Fruit fly (Drosophila melanogaster) whole organism, embryonic: ENCODE results near the gene Ccp84Aa.
A peak's percentile ranks its signal among the peaks of the same experiment; 100 is the strongest.

Experiments used
- B-H1 ChIP-seq: fragments of 200-800 bp; sonication (Bioruptor generic); IDR thresholded peaks from 3 replicates; pipeline ENCODE4 v1.3.6; 2022; ENCODE audit warnings: missing biosample characterization, missing genetic modification characterization
- CG1024 ChIP-seq: fragments of 200-800 bp; sonication (Bioruptor generic); IDR thresholded peaks from 2 replicates; pipeline ENCODE4 v1.3.6; 2022; ENCODE audit warnings: missing biosample characterization, missing genetic modification characterization
- CG10267 ChIP-seq: fragments of 200-800 bp; sonication (Bioruptor generic); optimal IDR thresholded peaks from 2 replicates; lab custom pipeline; 2018; ENCODE audit warnings: missing biosample characterization, mild to moderate bottlenecking, missing genetic modification characterization, moderate library complexity
- CG10431 ChIP-seq: fragments of 200-800 bp; sonication (Bioruptor generic); optimal IDR thresholded peaks from 3 replicates; lab custom pipeline; 2018; ENCODE audit warnings: missing biosample characterization, mild to moderate bottlenecking, missing genetic modification characterization
- CG10543 ChIP-seq: fragments of 200-800 bp; sonication (Bioruptor generic); optimal IDR thresholded peaks from 3 replicates; lab custom pipeline; 2017; ENCODE audit warnings: missing biosample characterization, mild to moderate bottlenecking, missing genetic modification characterization, moderate library complexity
- CG12769 ChIP-seq: fragments of 200-800 bp; sonication (Bioruptor generic); optimal IDR thresholded peaks from 2 replicates; lab custom pipeline; 2019; ENCODE audit warnings: missing biosample characterization, mild to moderate bottlenecking, missing genetic modification characterization, moderate library complexity
- CG13123 ChIP-seq: fragments of 200-800 bp; sonication (Bioruptor generic); optimal IDR thresholded peaks from 2 replicates; lab custom pipeline; 2016; ENCODE audit warnings: missing biosample characterization, missing genetic modification characterization
- CG16813 ChIP-seq: fragments of 200-800 bp; sonication (Bioruptor generic); IDR thresholded peaks from 3 replicates; pipeline ENCODE4 v1.3.6; 2022; ENCODE audit warnings: missing biosample characterization, missing genetic modification characterization; ENCODE audit not compliant: partially characterized antibody
- CG17186 ChIP-seq: fragments of 200-800 bp; sonication (Bioruptor generic); optimal IDR thresholded peaks from 3 replicates; lab custom pipeline; 2017; ENCODE audit warnings: missing biosample characterization, missing genetic modification reagents, missing genetic modification characterization
- CG2889 ChIP-seq: fragments of 200-800 bp; sonication (Bioruptor generic); IDR thresholded peaks from 3 replicates; pipeline ENCODE4 v1.3.6; 2022; ENCODE audit warnings: missing biosample characterization, missing genetic modification characterization
- CG30403 ChIP-seq: fragments of 200-800 bp; sonication (Bioruptor generic); optimal IDR thresholded peaks from 3 replicates; lab custom pipeline; 2016; ENCODE audit warnings: missing biosample characterization, missing genetic modification characterization
- CG6689 ChIP-seq: fragments of 200-800 bp; sonication (Bioruptor generic); IDR thresholded peaks from 2 replicates; pipeline ENCODE4 v1.3.6; 2022; ENCODE audit warnings: missing biosample characterization, missing genetic modification characterization
- CG9215 ChIP-seq: fragments of 200-800 bp; sonication (Bioruptor generic); IDR thresholded peaks from 2 replicates; pipeline ENCODE4 v1.3.6; 2022; ENCODE audit warnings: missing biosample characterization, missing genetic modification characterization
- CG9609 ChIP-seq: fragments of 200-800 bp; sonication (Bioruptor generic); optimal IDR thresholded peaks from 3 replicates; lab custom pipeline; 2016; ENCODE audit warnings: missing biosample characterization, missing genetic modification characterization
- CG9932 ChIP-seq: fragments of 200-800 bp; sonication (Bioruptor generic); IDR thresholded peaks from 2 replicates; pipeline ENCODE4 v1.3.6; 2022; ENCODE audit warnings: missing biosample characterization, missing genetic modification characterization
- CkIIα-i1 ChIP-seq: fragments of 200-800 bp; sonication (Bioruptor generic); IDR thresholded peaks from 2 replicates; pipeline ENCODE4 v1.3.6; 2022; ENCODE audit warnings: missing biosample characterization, missing genetic modification characterization
- D19B ChIP-seq: fragments of 200-800 bp; sonication (Bioruptor generic); optimal IDR thresholded peaks from 2 replicates; lab custom pipeline; 2017; ENCODE audit warnings: missing biosample characterization, mild to moderate bottlenecking, missing genetic modification characterization
- Dbx ChIP-seq: fragments of 200-800 bp; sonication (Bioruptor generic); IDR thresholded peaks from 3 replicates; pipeline ENCODE4 v1.3.6; 2022; ENCODE audit warnings: missing biosample characterization, missing genetic modification characterization
- Deaf1 ChIP-seq: fragments of 200-800 bp; optimal IDR thresholded peaks from 3 replicates; lab custom pipeline; 2019; ENCODE audit warnings: missing biosample characterization, mild to moderate bottlenecking, missing genetic modification characterization, moderate library complexity
- Dp ChIP-seq: fragments of 200-800 bp; sonication (Bioruptor generic); optimal IDR thresholded peaks from 2 replicates; lab custom pipeline; 2018; ENCODE audit warnings: missing biosample characterization, mild to moderate bottlenecking, missing genetic modification characterization, moderate library complexity
- Dref ChIP-seq: fragments of 200-800 bp; sonication (Bioruptor generic); IDR thresholded peaks from 2 replicates; pipeline ENCODE4 v1.3.6; 2022; ENCODE audit warnings: missing biosample characterization, missing genetic modification characterization
- E2f2 ChIP-seq: fragments of 200-800 bp; sonication (Bioruptor generic); IDR thresholded peaks from 2 replicates; pipeline ENCODE4 v1.3.6; 2022; ENCODE audit warnings: missing biosample characterization, missing genetic modification characterization
- Fer2 ChIP-seq: fragments of 200-800 bp; sonication (Bioruptor generic); optimal IDR thresholded peaks from 2 replicates; lab custom pipeline; 2018; ENCODE audit warnings: missing biosample characterization, mild to moderate bottlenecking, missing genetic modification characterization, moderate library complexity
- H2.0 ChIP-seq: fragments of 200-800 bp; sonication (Bioruptor generic); IDR thresholded peaks from 2 replicates; pipeline ENCODE4 v1.3.6; 2022; ENCODE audit warnings: missing biosample characterization, missing genetic modification characterization
- HLHmδ ChIP-seq: fragments of 200-800 bp; sonication (Bioruptor generic); optimal IDR thresholded peaks from 2 replicates; lab custom pipeline; 2018; ENCODE audit warnings: missing biosample characterization, mild to moderate bottlenecking, missing genetic modification characterization, moderate library complexity
- HmgZ ChIP-seq: fragments of 200-800 bp; sonication (Bioruptor generic); optimal IDR thresholded peaks from 2 replicates; lab custom pipeline; 2018; ENCODE audit warnings: missing biosample characterization, mild to moderate bottlenecking, missing genetic modification characterization
- MTF-1 ChIP-seq: fragments of 200-800 bp; sonication (Bioruptor generic); optimal IDR thresholded peaks from 2 replicates; lab custom pipeline; 2018; ENCODE audit warnings: missing biosample characterization, mild to moderate bottlenecking, missing genetic modification characterization, borderline replicate concordance
- Max ChIP-seq: fragments of 200-800 bp; sonication (Bioruptor generic); optimal IDR thresholded peaks from 2 replicates; lab custom pipeline; 2016; ENCODE audit warnings: missing biosample characterization, mild to moderate bottlenecking, missing genetic modification characterization
- Meics ChIP-seq: fragments of 200-800 bp; sonication (Bioruptor generic); optimal IDR thresholded peaks from 2 replicates; lab custom pipeline; 2017; ENCODE audit warnings: missing biosample characterization, mild to moderate bottlenecking, missing genetic modification characterization
- Ptx1 ChIP-seq: fragments of 200-800 bp; sonication (Bioruptor generic); IDR thresholded peaks from 2 replicates; pipeline ENCODE4 v1.3.6; 2022; ENCODE audit warnings: missing biosample characterization, missing genetic modification characterization
- Xbp1 ChIP-seq: fragments of 200-800 bp; sonication (Bioruptor generic); optimal IDR thresholded peaks from 3 replicates; lab custom pipeline; 2016; ENCODE audit warnings: missing biosample characterization, mild to moderate bottlenecking, missing genetic modification characterization
- aop ChIP-seq: fragments of 200-800 bp; sonication (Bioruptor generic); IDR thresholded peaks from 2 replicates; pipeline ENCODE4 v1.3.6; 2022; ENCODE audit warnings: missing biosample characterization, missing genetic modification characterization
- ase ChIP-seq: fragments of 200-800 bp; sonication (Bioruptor generic); IDR thresholded peaks from 3 replicates; pipeline ENCODE4 v1.3.6; 2022; ENCODE audit warnings: missing biosample characterization, missing genetic modification characterization
- az2 ChIP-seq: fragments of 200-800 bp; sonication (Bioruptor generic); optimal IDR thresholded peaks from 3 replicates; lab custom pipeline; 2016; ENCODE audit warnings: missing biosample characterization, missing genetic modification characterization
- bbx ChIP-seq: fragments of 200-800 bp; sonication (Bioruptor generic); IDR thresholded peaks from 2 replicates; pipeline ENCODE4 v1.3.6; 2022; ENCODE audit warnings: missing biosample characterization, missing genetic modification characterization; ENCODE audit not compliant: partially characterized antibody
- dmrt11E ChIP-seq: fragments of 200-800 bp; sonication (Bioruptor generic); optimal IDR thresholded peaks from 3 replicates; lab custom pipeline; 2018; ENCODE audit warnings: missing biosample characterization, mild to moderate bottlenecking, missing genetic modification characterization, moderate library complexity
- dmrt99B ChIP-seq: fragments of 200-800 bp; sonication (Bioruptor generic); optimal IDR thresholded peaks from 2 replicates; lab custom pipeline; 2018; ENCODE audit warnings: missing biosample characterization, mild to moderate bottlenecking, missing genetic modification characterization, moderate library complexity
- dysf ChIP-seq: fragments of 200-800 bp; sonication (Bioruptor generic); IDR thresholded peaks from 3 replicates; pipeline ENCODE4 v1.3.6; 2022; ENCODE audit warnings: missing biosample characterization, missing genetic modification characterization
- en ChIP-seq: fragments of 200-800 bp; sonication (Bioruptor generic); optimal IDR thresholded peaks from 2 replicates; lab custom pipeline; 2016; ENCODE audit warnings: missing biosample characterization, missing genetic modification characterization
- exex ChIP-seq: fragments of 200-800 bp; sonication (Bioruptor generic); optimal IDR thresholded peaks from 4 replicates; lab custom pipeline; 2018; ENCODE audit warnings: missing biosample characterization, mild to moderate bottlenecking, missing genetic modification characterization, moderate library complexity
- gcm2 ChIP-seq: fragments of 200-800 bp; sonication (Bioruptor generic); optimal IDR thresholded peaks from 2 replicates; lab custom pipeline; 2016; ENCODE audit warnings: missing biosample characterization, missing genetic modification characterization
- gfzf ChIP-seq: fragments of 200-800 bp; sonication (Bioruptor generic); optimal IDR thresholded peaks from 2 replicates; lab custom pipeline; 2016; ENCODE audit warnings: missing biosample characterization, mild to moderate bottlenecking, missing genetic modification characterization, moderate library complexity
- lola ChIP-seq, 3 experiments: fragments of >200 bp in 2 of 3; fragments of 200-800 bp in 1 of 3; sonication (Bioruptor generic) in 1 of 3; optimal IDR thresholded peaks; 2 replicates each; lab custom pipeline; 2017 to 2019; ENCODE audit warnings: missing biosample characterization in 3 of 3, missing genetic modification characterization in 3 of 3, mild to moderate bottlenecking in 1 of 3, moderate library complexity in 1 of 3
- nmo ChIP-seq: fragments of 200-800 bp; sonication (Bioruptor generic); optimal IDR thresholded peaks from 2 replicates; lab custom pipeline; 2018; ENCODE audit warnings: missing biosample characterization, mild to moderate bottlenecking, missing genetic modification characterization, moderate library complexity
- onecut ChIP-seq: fragments of 200-800 bp; sonication (Bioruptor generic); IDR thresholded peaks from 2 replicates; pipeline ENCODE4 v1.3.6; 2022; ENCODE audit warnings: missing biosample characterization, missing genetic modification characterization
- pb ChIP-seq: fragments of 200-800 bp; sonication (Bioruptor generic); optimal IDR thresholded peaks from 3 replicates; lab custom pipeline; 2016; ENCODE audit warnings: missing biosample characterization, missing genetic modification characterization
- sr ChIP-seq: fragments of 200-800 bp; sonication (Bioruptor generic); IDR thresholded peaks from 3 replicates; pipeline ENCODE4 v1.3.6; 2022; ENCODE audit warnings: missing biosample characterization, missing genetic modification characterization

Gene Ccp84Aa

dm6 chr3R:6657278-6658246 is 46.3 kb upstream of the Ccp84Aa start, which contains the start of the genes CG1307 and twr (continued):
- 0 out of 2 replicates have a peak, but pooled peaks have one; percentile 9 for TF ChIP-seq bbx (GFP tag; lab: Robert Waterston, UW)
- peak; percentile 26 for TF ChIP-seq D19B
- no peak for TF ChIP-seq CG13123 (GFP tag; lab: Kevin White, UChicago)
- peak; percentile 6 for TF ChIP-seq az2
- TF ChIP-seq gcm2 (GFP tag; lab: Kevin White, UChicago) = no peak
- TF ChIP-seq CG9932 (GFP tag; lab: Robert Waterston, UW) = peak; percentile 61
- TF ChIP-seq ase = no peak
- TF ChIP-seq Deaf1 = peak; percentile 78
- peak; percentile 22 for TF ChIP-seq Max (GFP tag; lab: Kevin White, UChicago)
- no peak for TF ChIP-seq sr (GFP tag; lab: Robert Waterston, UW)
- no peak for TF ChIP-seq dmrt99B (tag; lab: Kevin White, UChicago)
- 0 out of 2 replicates have a peak, but pooled peaks have one; percentile 12 for TF ChIP-seq H2.0 (GFP tag; lab: Robert Waterston, UW)
- TF ChIP-seq Meics (GFP tag; lab: Kevin White, UChicago) = peak; percentile 43
- TF ChIP-seq CG16813 (GFP tag; lab: Robert Waterston, UW) = no peak; the same call in 2 of the 3 replicates
- TF ChIP-seq CG10431 (GFP tag; lab: Kevin White, UChicago) = peak; percentile 37
- peak; percentile 60 for TF ChIP-seq Dref (GFP tag; lab: Robert Waterston, UW)
- peak; percentile 50 for TF ChIP-seq Fer2 (tag; lab: Kevin White, UChicago)
- TF ChIP-seq Dbx (GFP tag; lab: Robert Waterston, UW) = 0 out of 3 replicates have a peak, but pooled peaks have one; percentile 43
- 0 out of 3 replicates have a peak, but pooled peaks have one; percentile 32 for TF ChIP-seq CG2889 (GFP tag; lab: Robert Waterston, UW)
- TF ChIP-seq MTF-1 (GFP tag; lab: Kevin White, UChicago) = peak; percentile 18
- TF ChIP-seq CG10267 (tag; lab: Kevin White, UChicago) = peak; percentile 55
- peak; percentile 18; the same call in 1 of the 2 replicates for TF ChIP-seq CG9215 (GFP tag; lab: Robert Waterston, UW)
- TF ChIP-seq CG6689 (GFP tag; lab: Robert Waterston, UW) = peak; percentile 41
- TF ChIP-seq Ptx1 (GFP tag; lab: Robert Waterston, UW) = 0 out of 2 replicates have a peak, but pooled peaks have one; percentile 25
- no peak for TF ChIP-seq HLHmδ (GFP tag; lab: Kevin White, UChicago)
- no peak for TF ChIP-seq en
- no peak for TF ChIP-seq CG12769 (tag; lab: Kevin White, UChicago)
- TF ChIP-seq HmgZ = peak; percentile 51
- TF ChIP-seq dysf = peak; percentile 22; the same call in 1 of the 3 replicates
- peak; percentile 12 for TF ChIP-seq CG9609 (GFP tag; lab: Kevin White, UChicago)
- TF ChIP-seq B-H1 = no peak
- TF ChIP-seq CkIIα-i1 (GFP tag; lab: Robert Waterston, UW) = no peak
- TF ChIP-seq CG17186 (GFP tag; lab: Kevin White, UChicago) = peak; percentile 33
- TF ChIP-seq Xbp1 (GFP tag; lab: Kevin White, UChicago) = peak; percentile 55
- TF ChIP-seq CG10543 (GFP tag; lab: Kevin White, UChicago) = peak; percentile 73
- peak; percentile 76 for TF ChIP-seq gfzf (GFP tag; lab: Kevin White, UChicago)
- TF ChIP-seq onecut (GFP tag; lab: Robert Waterston, UW) = peak; percentile 74
- no peak for TF ChIP-seq exex (tag; lab: Kevin White, UChicago)
- TF ChIP-seq lola (GFP tag; optimal IDR thresholded peaks at IDR 0.05; lab: Kevin White, UChicago) = peak in 1 of 3 experiments; percentile 27
- no peak for TF ChIP-seq pb
- peak; percentile 70 for TF ChIP-seq Dp (GFP tag; lab: Kevin White, UChicago)
- peak; percentile 81 for TF ChIP-seq E2f2 (GFP tag; lab: Robert Waterston, UW)
- no peak for TF ChIP-seq aop (GFP tag; lab: Robert Waterston, UW)
- TF ChIP-seq CG30403 (GFP tag; lab: Kevin White, UChicago) = peak; percentile 36
- TF ChIP-seq nmo = peak; percentile 62
- TF ChIP-seq dmrt11E = peak; percentile 46
- TF ChIP-seq CG1024 (GFP tag; lab: Robert Waterston, UW) = peak; percentile 8; the same call in 1 of the 2 replicates
